Worm (Caenorhabditis elegans): ENCODE data around the gene cec-1.

ce11 chrIII:8401887-8402286 lies 24.2 kb upstream of the cec-1 start, which contains the start of gene lap-1:
- no peak for TF ChIP-seq elt-3 (tag; optimal IDR thresholded peaks at IDR 0.05)
- no peak for TF ChIP-seq unc-120 (tag; optimal IDR thresholded peaks at IDR 0.05; ENCODE audit: poor library complexity, severe bottlenecking)
- TF ChIP-seq nhr-12 (tag; optimal IDR thresholded peaks at IDR 0.05) = no peak
- no peak for TF ChIP-seq nhr-76 (tag; optimal IDR thresholded peaks at IDR 0.05)
- no peak for TF ChIP-seq lsy-2 (tag; optimal IDR thresholded peaks at IDR 0.05)
- no peak for TF ChIP-seq nhr-28 (tag; optimal IDR thresholded peaks at IDR 0.05)
- no peak for TF ChIP-seq blmp-1 (tag; optimal IDR thresholded peaks at IDR 0.05)
- no peak for TF ChIP-seq lin-13 (tag; optimal IDR thresholded peaks at IDR 0.05)
- no peak for TF ChIP-seq snpc-4 (tag; optimal IDR thresholded peaks at IDR 0.05)
- no peak for TF ChIP-seq bed-3 (GFP tag; optimal IDR thresholded peaks at IDR 0.05)
- no peak for TF ChIP-seq sptf-1 (tag; optimal IDR thresholded peaks at IDR 0.05)
